Worm (Caenorhabditis elegans) whole organism, L4 larva: ENCODE results near the gene F10G2.1.
"Not testable (repeated sequence)": the region's sequence is repeated elsewhere in the genome, so short reads cannot be mapped to it uniquely, and the experiment has no call there.

Source experiments
- F10B5.3 ChIP-seq: sonication (generic microtip); optimal IDR thresholded peaks from 2 replicates; lab custom pipeline; 2016; ENCODE audit warnings: mild to moderate bottlenecking, missing genetic modification characterization, missing compliant biosample characterization
- F37D6.2 ChIP-seq: sonication (generic microtip); optimal IDR thresholded peaks from 2 replicates; lab custom pipeline; 2016; ENCODE audit warnings: mild to moderate bottlenecking, missing genetic modification characterization, missing compliant biosample characterization
- F44E2.7 ChIP-seq: fragments of 200-800 bp; sonication (Bioruptor generic); IDR thresholded peaks from 2 replicates; pipeline ENCODE4 v2.1.2; 2022; ENCODE audit warnings: missing genetic modification characterization, missing compliant biosample characterization
- Y105C5A.15 ChIP-seq: fragments of 200-800 bp; sonication (Bioruptor generic); IDR thresholded peaks from 2 replicates; pipeline ENCODE4 v1.3.6; 2022; ENCODE audit warnings: missing genetic modification characterization, missing compliant biosample characterization
- aha-1 ChIP-seq: fragments of 150-350 bp; peaks from one replicate; lab custom pipeline; 2014; ENCODE audit warnings: missing biosample characterization, missing genetic modification characterization
- ama-1 ChIP-seq: fragments of 150-350 bp; optimal IDR thresholded peaks from 2 replicates; lab custom pipeline; 2014; ENCODE audit warnings: inconsistent platforms, mixed read lengths
- arid-1 ChIP-seq: fragments of 200-800 bp; sonication (Bioruptor generic); conservative IDR thresholded peaks from 2 replicates; pipeline ENCODE4 v1.3.6; 2022; ENCODE audit warnings: missing genetic modification reagents, missing genetic modification characterization, missing compliant biosample characterization
- ces-1 ChIP-seq: fragments of 150-350 bp; sonication (generic microtip); optimal IDR thresholded peaks from 4 replicates; lab custom pipeline; 2014; ENCODE audit warnings: missing biosample characterization, missing genetic modification reagents, missing genetic modification characterization
- dmd-6 ChIP-seq: fragments of 200-800 bp; sonication (Bioruptor generic); IDR thresholded peaks from 2 replicates; pipeline ENCODE4 v1.3.6; 2022; ENCODE audit warnings: missing genetic modification reagents, missing genetic modification characterization, missing compliant biosample characterization
- dmd-8 ChIP-seq: fragments of 200-800 bp; sonication (Bioruptor generic); IDR thresholded peaks from 2 replicates; pipeline ENCODE4 v1.3.6; 2022; ENCODE audit warnings: missing genetic modification characterization, missing compliant biosample characterization
- dmd-9 ChIP-seq: fragments of 200-800 bp; sonication (Bioruptor generic); IDR thresholded peaks from 2 replicates; pipeline ENCODE4 v1.3.6; 2022; ENCODE audit warnings: missing genetic modification reagents, missing genetic modification characterization, missing compliant biosample characterization
- egl-43 ChIP-seq: fragments of 200-800 bp; sonication (Bioruptor generic); IDR thresholded peaks from 2 replicates; pipeline ENCODE4 v1.3.6; 2022; ENCODE audit warnings: missing genetic modification reagents, missing genetic modification characterization, missing compliant biosample characterization
- fkh-10 ChIP-seq: fragments of 150-350 bp; optimal IDR thresholded peaks from 2 replicates; lab custom pipeline; 2014; ENCODE audit warnings: missing biosample characterization, missing genetic modification reagents, missing genetic modification characterization
- jun-1 ChIP-seq: fragments of 150-350 bp; optimal IDR thresholded peaks from 2 replicates; lab custom pipeline; 2014; ENCODE audit warnings: missing biosample characterization, missing genetic modification reagents, missing genetic modification characterization
- lin-13 ChIP-seq: fragments of 150-350 bp; optimal IDR thresholded peaks from 2 replicates; lab custom pipeline; 2014; ENCODE audit warnings: missing biosample characterization, missing genetic modification reagents, missing genetic modification characterization
- lin-38 ChIP-seq: fragments of 200-800 bp; sonication (Bioruptor generic); IDR thresholded peaks from 2 replicates; pipeline ENCODE4 v1.3.6; 2022; ENCODE audit warnings: missing genetic modification reagents, missing genetic modification characterization, missing compliant biosample characterization
- mdl-1 ChIP-seq, 2 experiments: fragments of 150-350 bp in 1 of 2; sonication (generic microtip) in 1 of 2; optimal IDR thresholded peaks; 2 replicates each; lab custom pipeline; 2014 to 2017; ENCODE audit warnings: missing biosample characterization in 2 of 2, missing genetic modification characterization in 2 of 2
- mdt-29 ChIP-seq: fragments of 200-800 bp; sonication (Bioruptor generic); IDR thresholded peaks from 2 replicates; pipeline ENCODE4 v1.3.6; 2022; ENCODE audit warnings: missing genetic modification reagents, missing genetic modification characterization, missing compliant biosample characterization
- mes-2 ChIP-seq: sonication (generic microtip); optimal IDR thresholded peaks from 2 replicates; lab custom pipeline; 2016; ENCODE audit warnings: missing genotype, mild to moderate bottlenecking, missing genetic modification characterization, missing compliant biosample characterization; ENCODE audit not compliant: poor library complexity, severe bottlenecking
- nhr-11 ChIP-seq: fragments of 150-350 bp; optimal IDR thresholded peaks from 2 replicates; lab custom pipeline; 2014; ENCODE audit warnings: missing biosample characterization, missing genetic modification characterization
- nhr-41 ChIP-seq: fragments of 200-800 bp; sonication (Bioruptor generic); IDR thresholded peaks from 2 replicates; pipeline ENCODE4 v1.3.6; 2022; ENCODE audit warnings: missing genetic modification reagents, missing genetic modification characterization, missing compliant biosample characterization
- nhr-42 ChIP-seq: fragments of 200-800 bp; sonication (Bioruptor generic); IDR thresholded peaks from 2 replicates; pipeline ENCODE4 v1.3.6; 2022; ENCODE audit warnings: missing genetic modification characterization, missing compliant biosample characterization
- nhr-48 ChIP-seq: sonication (generic microtip); optimal IDR thresholded peaks from 2 replicates; lab custom pipeline; 2016; ENCODE audit warnings: mild to moderate bottlenecking, missing genetic modification characterization, missing compliant biosample characterization
- nhr-6 ChIP-seq: fragments of 150-350 bp; optimal IDR thresholded peaks from 2 replicates; lab custom pipeline; 2014; ENCODE audit warnings: missing biosample characterization, missing genetic modification characterization
- nhr-76 ChIP-seq: fragments of 150-350 bp; optimal IDR thresholded peaks from 2 replicates; lab custom pipeline; 2014; ENCODE audit warnings: missing biosample characterization, missing genetic modification characterization
- rbr-2 ChIP-seq: sonication (generic microtip); optimal IDR thresholded peaks from 2 replicates; lab custom pipeline; 2016; ENCODE audit warnings: missing genotype, missing genetic modification characterization, missing compliant biosample characterization
- snpc-1.2 ChIP-seq: fragments of 200-800 bp; sonication (Bioruptor generic); IDR thresholded peaks from 2 replicates; pipeline ENCODE4 v1.3.6; 2022; ENCODE audit warnings: missing genetic modification reagents, missing genetic modification characterization, missing compliant biosample characterization
- snpc-4 ChIP-seq: fragments of 150-350 bp; optimal IDR thresholded peaks from 2 replicates; lab custom pipeline; 2014; ENCODE audit warnings: missing biosample characterization, missing genetic modification characterization
- spr-1 ChIP-seq: sonication (generic microtip); optimal IDR thresholded peaks from 2 replicates; lab custom pipeline; 2016; ENCODE audit warnings: mild to moderate bottlenecking, missing genetic modification characterization, missing compliant biosample characterization
- spr-3 ChIP-seq: fragments of 200-800 bp; sonication (Bioruptor generic); optimal IDR thresholded peaks from 2 replicates; lab custom pipeline; 2018; ENCODE audit warnings: mild to moderate bottlenecking, missing genetic modification characterization, missing compliant biosample characterization
- unc-39 ChIP-seq: sonication (generic microtip); optimal IDR thresholded peaks from 2 replicates; lab custom pipeline; 2017; ENCODE audit warnings: missing biosample characterization, missing genetic modification characterization
- unc-62 ChIP-seq, 3 experiments: fragments of 150-350 bp in 1 of 3; sonication (generic microtip); optimal IDR thresholded peaks in 2 of 3; peaks in 1 of 3; 1 replicate in 1 of 3; 2 replicates in 2 of 3; lab custom pipeline; 2014 to 2017; ENCODE audit warnings: missing biosample characterization in 3 of 3, missing genetic modification characterization in 3 of 3, missing genetic modification reagents in 3 of 3, missing genotype in 1 of 3
- zag-1 ChIP-seq: fragments of 150-350 bp; optimal IDR thresholded peaks from 2 replicates; lab custom pipeline; 2014; ENCODE audit warnings: missing biosample characterization, missing genetic modification characterization
- ztf-11 ChIP-seq: fragments of 150-350 bp; optimal IDR thresholded peaks from 2 replicates; lab custom pipeline; 2014; ENCODE audit warnings: missing biosample characterization, missing genetic modification characterization

Gene F10G2.1

ce11 chrV:7332253-7332652 is at the start of gene F10G2.1:
TSS of gene F10G2.1 (plus strand) at chrV:7332553.
- TF ChIP-seq ztf-11 (no peak), Y105C5A.15 (GFP tag; lab: Robert Waterston, UW) (no peak), unc-62 (GFP tag; optimal IDR thresholded peaks at IDR 0.05 in 1 of 2; lab: Kevin White, UChicago) (peak in 1 of 2 experiments; percentile 43), unc-62 (tag; optimal IDR thresholded peaks at IDR 0.05; lab: Kevin White, UChicago) (no peak), snpc-4 (tag; lab: Kevin White, UChicago) (no peak), mes-2 (no peak), jun-1 (tag; lab: Kevin White, UChicago) (no peak), F37D6.2 (tag; lab: Kevin White, UChicago) (no peak), dmd-8 (GFP tag; lab: Robert Waterston, UW) (no peak), aha-1 (tag; lab: Kevin White, UChicago) (peak; percentile 72), zag-1 (tag; lab: Kevin White, UChicago) (no peak), mdt-29 (no peak), nhr-41 (no peak), F10B5.3 (no peak), nhr-76 (tag; lab: Kevin White, UChicago) (no peak)
- TF ChIP-seq, all 104 proteins: peak for 2

- TF ChIP-seq unc-62 (GFP tag; optimal IDR thresholded peaks at IDR 0.05 in 1 of 2; lab: Kevin White, UChicago) (no peak), unc-62 (tag; optimal IDR thresholded peaks at IDR 0.05; lab: Kevin White, UChicago) (no peak)
Measured at ce11 chrV:7288699-7289098, 43.7 kb upstream of the F10G2.1 start, which contains the start of gene C13A2.1. TSS of gene C13A2.1 (plus strand) at chrV:7288999.

ce11 chrV:7295270-7295669 is 37.1 kb upstream of the F10G2.1 start, which contains the start of gene F07G11.4:
TSS of gene F07G11.4 (minus strand) at chrV:7295370.
- TF ChIP-seq mdl-1 (tag; optimal IDR thresholded peaks at IDR 0.05; lab: Kevin White, UChicago) (no peak), fkh-10 (GFP tag; lab: Kevin White, UChicago) (no peak), unc-39 (tag; lab: Kevin White, UChicago) (no peak), ces-1 (no peak), F37D6.2 (tag; lab: Kevin White, UChicago) (no peak), lin-38 (GFP tag; lab: Robert Waterston, UW) (no peak), spr-1 (tag; lab: Kevin White, UChicago) (no peak), nhr-42 (GFP tag; lab: Robert Waterston, UW) (no peak)

- TF ChIP-seq jun-1 (tag; lab: Kevin White, UChicago) (no peak), arid-1 (no peak), ama-1 (lab: Kevin White, UChicago) (no peak), rbr-2 (tag; lab: Kevin White, UChicago) (no peak), spr-3 (GFP tag; lab: Kevin White, UChicago) (no peak), F37D6.2 (tag; lab: Kevin White, UChicago) (no peak), nhr-6 (tag; lab: Kevin White, UChicago) (no peak), lin-13 (no peak), nhr-48 (no peak), snpc-1.2 (GFP tag; lab: Robert Waterston, UW) (no peak)
Measured at ce11 chrV:7297263-7297662, 35.1 kb upstream of the F10G2.1 start, which contains the start of gene srj-32. TSS of gene srj-32 (minus strand) at chrV:7297363.

ce11 chrV:7298463-7298862 is 33.9 kb upstream of the F10G2.1 start, which contains the start of gene F07G11.3:
TSS of gene F07G11.3 (plus strand) at chrV:7298763.
- TF ChIP-seq unc-62 (GFP tag; optimal IDR thresholded peaks at IDR 0.05 in 1 of 2; lab: Kevin White, UChicago) (peak in 1 of 2 experiments; percentile 55), unc-62 (tag; optimal IDR thresholded peaks at IDR 0.05; lab: Kevin White, UChicago) (no peak), F44E2.7 (no peak), nhr-11 (tag; lab: Kevin White, UChicago) (no peak), dmd-9 (no peak)

- TF ChIP-seq nhr-41; egl-43 (GFP tag; lab: Robert Waterston, UW); dmd-6: not testable (repeated sequence)
Measured at ce11 chrV:7304506-7304905, 27.8 kb upstream of the F10G2.1 start, which contains the start of gene F07G11.2. TSS of gene F07G11.2 (plus strand) at chrV:7304806.
